Worm (Caenorhabditis elegans) whole organism, dauer: ENCODE measurements around the gene F38B7.3.

Experiments used
- unc-62 ChIP-seq: sonication (generic microtip); optimal IDR thresholded peaks from 2 replicates; lab custom pipeline; 2017; ENCODE audit warnings: missing biosample characterization, missing genetic modification reagents, missing genetic modification characterization

The F38B7.3 gene

DNA sequence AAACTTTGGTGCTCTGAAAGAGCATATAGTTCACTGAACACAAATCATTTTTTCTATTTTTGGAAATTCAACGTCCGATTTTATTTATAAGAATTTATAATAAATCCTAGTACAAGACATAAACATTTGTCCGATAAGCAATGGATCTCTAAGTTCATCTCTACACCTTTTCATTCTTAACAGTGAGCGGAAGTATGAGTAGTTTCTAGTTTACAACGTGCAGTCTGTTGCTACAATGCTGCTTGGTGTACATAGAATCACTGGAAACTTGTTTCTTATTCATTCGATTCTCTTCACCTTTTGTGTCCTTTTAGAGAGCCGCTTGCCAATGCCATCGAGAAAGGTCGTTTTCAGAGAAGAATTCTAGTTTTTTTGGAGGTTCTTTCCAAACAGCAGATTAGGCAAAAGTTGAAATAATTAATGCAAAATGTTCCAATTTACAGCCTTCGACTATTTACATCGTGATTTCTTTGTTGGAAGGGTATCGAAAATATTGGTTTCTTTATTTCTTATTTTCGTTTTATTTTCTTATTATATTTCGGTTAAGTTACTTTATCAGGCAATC, 21.9 kb upstream of the F38B7.3 start:
- no peak for TF ChIP-seq unc-62 (GFP tag; lab: Kevin White, UChicago)

DNA sequence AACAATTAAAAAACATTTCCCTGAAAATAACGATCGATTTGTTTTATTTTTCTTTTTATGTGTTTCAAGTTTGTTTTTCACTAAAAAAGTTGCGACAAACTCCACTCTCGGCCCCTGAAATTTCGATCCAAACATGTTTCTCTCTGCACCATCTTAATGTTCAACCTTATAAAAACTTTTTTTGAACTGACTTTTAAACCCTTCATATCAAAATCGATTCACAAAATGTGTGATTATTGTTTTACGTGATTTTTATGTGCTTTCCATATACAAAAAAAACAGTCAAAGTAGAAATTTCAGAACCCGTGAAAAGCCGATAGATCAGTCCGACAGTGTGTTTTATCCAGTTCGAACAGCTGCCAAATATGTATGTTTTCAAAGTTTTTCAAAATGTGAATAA, 21.4 kb upstream of the F38B7.3 start, which contains the start of gene ccch-1:
ccch-1 (plus strand) TSS at position 301 of the 400 bp plus-strand sequence.
- no peak for TF ChIP-seq unc-62 (GFP tag; lab: Kevin White, UChicago)

- no peak for TF ChIP-seq unc-62 (GFP tag; lab: Kevin White, UChicago)
These were observed 20.1 kb upstream of the F38B7.3 start for ce11 chrV:11528633-11529327.

DNA sequence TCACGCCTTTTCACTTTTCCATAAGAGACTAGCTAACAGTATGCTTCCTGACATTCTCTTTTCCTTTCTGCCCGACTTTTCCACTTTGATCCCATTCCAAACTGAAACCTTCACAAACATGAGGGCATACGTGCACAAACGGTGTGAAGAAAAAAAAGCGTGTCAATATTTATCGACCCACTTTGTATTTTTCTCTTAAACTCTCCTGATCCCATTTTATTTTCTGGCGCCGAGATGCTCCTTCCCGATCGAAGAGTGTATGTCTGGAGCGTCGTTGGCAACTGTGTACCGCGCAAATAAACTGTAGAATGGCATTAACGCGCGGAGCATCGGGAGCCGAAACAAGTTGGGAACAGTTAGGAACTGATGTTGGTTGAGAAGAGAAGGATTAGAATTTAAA, 19.4 kb upstream of the F38B7.3 start:
- TF ChIP-seq unc-62 (GFP tag; lab: Kevin White, UChicago), result no peak

DNA sequence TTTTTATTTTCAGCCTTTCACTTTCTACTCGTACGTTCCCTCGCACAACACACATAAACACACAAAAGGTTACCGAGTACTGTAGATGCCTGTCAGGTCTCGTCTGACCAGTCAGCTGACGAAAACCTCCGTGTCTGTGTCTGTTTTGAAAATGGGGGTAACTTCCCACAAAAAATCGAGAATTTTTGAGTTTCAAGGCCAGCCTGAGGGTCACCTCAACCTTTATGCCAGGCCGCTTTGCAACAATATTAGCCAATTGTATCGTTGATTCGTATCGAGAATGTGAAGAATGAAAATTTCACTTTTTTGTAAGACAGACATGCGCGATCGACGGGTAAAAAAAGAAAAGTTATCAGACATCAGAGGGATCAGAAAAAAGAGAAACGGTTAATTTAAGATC, 17.8 kb upstream of the F38B7.3 start:
- TF ChIP-seq unc-62 (GFP tag; lab: Kevin White, UChicago), result no peak

DNA sequence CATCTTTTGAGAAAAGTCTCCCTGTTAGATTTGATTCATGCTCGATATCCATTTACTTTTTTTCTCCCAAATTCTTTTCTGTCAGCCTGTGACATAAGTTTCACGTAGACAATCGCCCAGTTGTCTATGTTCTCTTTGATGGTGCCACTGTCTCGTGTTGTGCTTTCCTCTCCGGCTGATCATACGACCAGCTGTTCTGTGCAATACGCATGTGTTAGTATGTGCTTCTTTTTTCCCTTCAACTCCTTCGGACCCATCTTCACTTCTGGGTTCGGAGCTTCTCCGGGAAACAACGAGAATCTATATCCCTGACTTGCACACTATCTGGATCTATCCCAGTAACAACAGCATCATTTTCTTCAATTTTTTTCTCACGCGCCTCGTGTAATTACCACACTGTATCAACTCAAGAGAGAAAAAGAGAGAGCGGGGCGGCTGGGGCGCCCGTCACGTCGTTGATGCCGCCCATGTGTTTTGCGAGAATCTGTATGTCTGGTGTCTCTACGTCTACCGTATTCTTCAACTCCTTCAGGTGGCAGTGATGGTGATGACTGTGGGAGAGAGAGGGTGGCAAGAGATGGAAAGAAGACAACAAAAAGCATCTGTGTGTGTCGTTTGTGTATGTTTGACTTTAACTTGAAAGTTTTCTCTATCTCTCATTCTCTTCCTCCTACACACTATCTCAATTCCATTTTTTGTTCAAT, 16.9 kb upstream of the F38B7.3 start:
- TF ChIP-seq unc-62 (GFP tag; lab: Kevin White, UChicago), result no peak

ce11 chrV:11532535-11532853, 16.4 kb upstream of the F38B7.3 start:
- no peak for TF ChIP-seq unc-62 (GFP tag; lab: Kevin White, UChicago)

DNA sequence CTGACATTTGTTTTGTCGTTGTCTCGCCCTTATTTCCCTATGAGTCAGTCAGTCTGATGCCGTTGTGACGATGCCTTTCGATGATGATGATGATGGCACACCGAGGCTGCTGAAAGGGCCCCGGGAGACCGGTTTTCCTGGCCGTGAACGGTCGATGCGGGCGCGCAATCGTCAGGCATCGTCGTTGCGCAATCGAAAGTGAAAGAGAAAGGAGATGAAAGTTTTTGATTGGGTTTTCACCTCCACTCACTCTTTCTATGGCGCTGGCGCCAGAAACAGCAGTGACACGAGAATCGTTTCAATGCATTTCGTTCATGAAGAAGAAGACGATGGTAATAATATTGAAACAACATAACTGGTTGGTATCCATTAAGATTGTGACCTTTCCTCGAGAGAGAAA, 15.9 kb upstream of the F38B7.3 start:
- no peak for TF ChIP-seq unc-62 (GFP tag; lab: Kevin White, UChicago)

ce11 chrV:11533365-11533949, 15.4 kb upstream of the F38B7.3 start:
- TF ChIP-seq unc-62 (GFP tag; lab: Kevin White, UChicago), result no peak

DNA sequence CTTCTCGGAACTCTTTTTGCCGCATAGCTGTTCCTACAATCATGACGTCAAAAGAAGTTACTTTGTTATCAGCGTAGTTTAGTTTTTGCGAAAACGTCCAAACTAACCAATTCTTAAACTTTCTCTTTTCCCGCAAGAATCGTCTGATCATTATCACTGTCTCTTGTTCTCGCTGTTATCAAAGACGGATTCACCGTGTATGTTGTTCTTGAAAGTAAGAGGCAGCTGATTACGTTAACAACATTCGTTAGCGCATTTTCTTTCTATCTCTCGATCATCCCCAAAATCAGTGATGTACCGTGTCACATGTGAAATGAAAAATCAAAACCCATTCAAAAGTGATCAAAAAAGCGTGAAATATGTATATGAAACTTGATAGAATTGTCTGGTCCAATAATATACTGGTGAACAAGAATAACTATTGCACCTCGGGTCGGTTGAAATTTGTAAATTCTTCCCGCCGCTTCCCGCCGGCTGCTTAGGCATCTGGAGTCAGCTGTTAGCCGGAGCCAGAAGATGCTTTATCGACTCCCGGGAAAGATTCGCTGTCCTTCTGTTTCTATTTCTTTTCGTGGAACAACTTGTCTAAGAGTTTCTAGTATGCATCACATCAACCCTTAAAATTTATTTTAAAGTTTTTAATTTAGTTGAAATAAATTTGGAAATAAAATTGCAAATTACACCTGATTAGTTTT, 14.3 kb upstream of the F38B7.3 start:
- TF ChIP-seq unc-62 (GFP tag; lab: Kevin White, UChicago), result no peak

ce11 chrV:11535504-11536062, 13.3 kb upstream of the F38B7.3 start:
- no peak for TF ChIP-seq unc-62 (GFP tag; lab: Kevin White, UChicago)

DNA sequence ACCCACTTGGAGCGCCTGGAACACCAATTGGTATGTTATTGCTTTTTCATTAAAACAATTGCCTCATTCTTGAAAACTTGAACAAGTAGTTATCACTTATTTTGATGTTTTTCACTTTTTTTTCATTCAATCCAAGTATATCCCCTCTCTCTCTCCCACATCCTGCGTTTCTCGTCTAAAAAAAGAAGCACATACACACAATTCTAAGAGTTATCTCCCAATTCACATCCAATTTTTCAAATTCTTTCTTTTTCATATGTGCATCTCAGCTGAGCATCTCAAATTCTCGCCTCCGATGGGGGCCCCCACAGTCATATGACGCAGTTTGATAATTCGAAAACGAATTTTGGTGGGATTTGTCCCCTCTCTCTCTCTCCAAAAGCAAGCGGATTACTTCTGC, 12.2 kb upstream of the F38B7.3 start:
- no peak for TF ChIP-seq unc-62 (GFP tag; lab: Kevin White, UChicago)

ce11 chrV:11539502-11539901, 9.4 kb upstream of the F38B7.3 start:
- no peak for TF ChIP-seq unc-62 (GFP tag; lab: Kevin White, UChicago)

DNA sequence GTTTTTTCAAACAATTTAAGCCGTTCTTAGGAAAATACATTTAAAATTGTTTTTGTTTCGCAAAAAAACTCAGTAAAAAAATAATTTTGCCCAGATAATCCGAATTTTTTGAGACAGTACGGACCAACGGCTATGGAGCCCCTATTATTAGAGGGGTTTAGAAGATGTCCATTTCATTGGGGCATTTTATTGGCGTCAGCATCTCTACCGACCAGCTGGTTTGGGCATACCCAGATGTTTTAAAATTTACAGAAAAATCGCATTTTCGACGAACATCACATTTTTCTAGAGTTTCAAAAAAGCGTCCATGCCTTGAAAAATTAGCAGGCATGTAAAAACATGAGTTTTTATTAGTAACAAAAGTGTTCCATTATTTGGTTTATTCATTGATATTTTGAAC, 7.6 kb upstream of the F38B7.3 start:
- no peak for TF ChIP-seq unc-62 (GFP tag; lab: Kevin White, UChicago)

DNA sequence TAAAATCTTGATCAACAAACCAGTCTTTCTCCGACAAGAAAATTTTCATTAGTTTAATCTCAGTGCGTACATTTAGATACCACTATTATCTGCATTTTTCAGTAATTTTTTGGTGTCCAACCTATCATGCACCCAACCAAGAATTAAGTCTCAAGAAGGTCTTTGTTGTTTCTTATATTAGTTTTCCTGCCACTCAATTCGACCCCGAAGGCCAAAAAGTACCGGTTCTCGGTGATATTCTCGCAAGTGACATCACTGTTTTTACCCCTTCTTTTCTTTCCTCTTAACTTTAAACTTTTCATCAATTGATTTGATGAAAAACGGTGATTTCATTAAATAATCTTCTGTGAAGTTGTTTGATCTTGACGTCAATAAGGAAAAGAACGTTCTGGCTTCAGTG, 5.3 kb upstream of the F38B7.3 start, which contains the start of gene F38B7.2:
F38B7.2 (plus strand) TSS at position 400 of the 400 bp plus-strand sequence.
- TF ChIP-seq unc-62 (GFP tag; lab: Kevin White, UChicago), result no peak
